Fruit fly (Drosophila melanogaster) whole organism, embryonic: ENCODE data around the gene Ppcs.

Experiments used
- Abd-B ChIP-seq: fragments of 200-800 bp; sonication (Bioruptor generic); optimal IDR thresholded peaks from 2 replicates; lab custom pipeline; 2018; ENCODE audit warnings: missing biosample characterization, mild to moderate bottlenecking, missing genetic modification characterization, moderate library complexity
- Atf-2 ChIP-seq: fragments of 200-800 bp; sonication (Bioruptor generic); optimal IDR thresholded peaks from 2 replicates; lab custom pipeline; 2016; ENCODE audit warnings: missing biosample characterization, missing genetic modification characterization
- Bteb2 ChIP-seq: fragments of 200-800 bp; sonication (Bioruptor generic); optimal IDR thresholded peaks from 2 replicates; lab custom pipeline; 2016; ENCODE audit warnings: missing biosample characterization, missing genetic modification characterization
- CG10543 ChIP-seq: fragments of 200-800 bp; sonication (Bioruptor generic); optimal IDR thresholded peaks from 3 replicates; lab custom pipeline; 2017; ENCODE audit warnings: missing biosample characterization, mild to moderate bottlenecking, missing genetic modification characterization, moderate library complexity
- CG10565 ChIP-seq: fragments of 200-800 bp; sonication (Bioruptor generic); optimal IDR thresholded peaks from 3 replicates; lab custom pipeline; 2016; ENCODE audit warnings: missing biosample characterization, mild to moderate bottlenecking, missing genetic modification characterization
- CG11504 ChIP-seq: fragments of 200-800 bp; sonication (Bioruptor generic); optimal IDR thresholded peaks from 3 replicates; lab custom pipeline; 2019; ENCODE audit warnings: missing biosample characterization, mild to moderate bottlenecking, missing genetic modification characterization, moderate library complexity
- CG1233 ChIP-seq: fragments of 200-800 bp; sonication (Bioruptor generic); optimal IDR thresholded peaks from 4 replicates; lab custom pipeline; 2018; ENCODE audit warnings: missing biosample characterization, mild to moderate bottlenecking, missing genetic modification characterization
- CG12659 ChIP-seq: fragments of 200-800 bp; sonication (Bioruptor generic); optimal IDR thresholded peaks from 3 replicates; lab custom pipeline; 2017; ENCODE audit warnings: mild to moderate bottlenecking, missing biosample characterization, missing genetic modification reagents, missing genetic modification characterization
- CG14050 ChIP-seq: fragments of 200-800 bp; sonication (Bioruptor generic); IDR thresholded peaks from 3 replicates; pipeline ENCODE4 v1.3.6; 2022; ENCODE audit warnings: missing biosample characterization, missing genetic modification characterization
- CG14667 ChIP-seq: fragments of 200-800 bp; sonication (Bioruptor generic); IDR thresholded peaks from 2 replicates; pipeline ENCODE4 v1.3.6; 2022; ENCODE audit warnings: missing biosample characterization, missing genetic modification characterization
- CG17186 ChIP-seq: fragments of 200-800 bp; sonication (Bioruptor generic); optimal IDR thresholded peaks from 3 replicates; lab custom pipeline; 2017; ENCODE audit warnings: missing biosample characterization, missing genetic modification reagents, missing genetic modification characterization
- CG17328 ChIP-seq: fragments of 200-800 bp; sonication (Bioruptor generic); IDR thresholded peaks from 2 replicates; pipeline ENCODE4 v1.3.6; 2022; ENCODE audit warnings: missing biosample characterization, missing genetic modification characterization
- CG3281 ChIP-seq: fragments of 200-800 bp; sonication (Bioruptor generic); optimal IDR thresholded peaks from 3 replicates; lab custom pipeline; 2017; ENCODE audit warnings: missing biosample characterization, mild to moderate bottlenecking, missing genetic modification characterization
- CG33557 ChIP-seq: fragments of 200-800 bp; sonication (Bioruptor generic); optimal IDR thresholded peaks from 2 replicates; lab custom pipeline; 2019; ENCODE audit warnings: missing biosample characterization, mild to moderate bottlenecking, missing genetic modification characterization, moderate library complexity
- CG43689 ChIP-seq: fragments of 200-800 bp; sonication (Bioruptor generic); IDR thresholded peaks from 2 replicates; pipeline ENCODE4 v1.3.6; 2022; ENCODE audit warnings: missing biosample characterization, missing genetic modification characterization
- CG6683 ChIP-seq: fragments of 200-800 bp; sonication (Bioruptor generic); optimal IDR thresholded peaks from 2 replicates; lab custom pipeline; 2017; ENCODE audit warnings: missing biosample characterization, mild to moderate bottlenecking, missing genetic modification characterization, missing genetic modification reagents
- CG7745 ChIP-seq: fragments of 200-800 bp; sonication (Bioruptor generic); optimal IDR thresholded peaks from 2 replicates; lab custom pipeline; 2018; ENCODE audit warnings: missing biosample characterization, mild to moderate bottlenecking, missing genetic modification characterization, moderate library complexity
- CG7839 ChIP-seq: fragments of 200-800 bp; sonication (Bioruptor generic); optimal IDR thresholded peaks from 3 replicates; lab custom pipeline; 2018; ENCODE audit warnings: missing biosample characterization, mild to moderate bottlenecking, missing genetic modification characterization, moderate library complexity
- CG8944 ChIP-seq: fragments of 200-800 bp; sonication (Bioruptor generic); optimal IDR thresholded peaks from 3 replicates; lab custom pipeline; 2016; ENCODE audit warnings: missing biosample characterization, missing genetic modification characterization
- CG9215 ChIP-seq: fragments of 200-800 bp; sonication (Bioruptor generic); IDR thresholded peaks from 2 replicates; pipeline ENCODE4 v1.3.6; 2022; ENCODE audit warnings: missing biosample characterization, missing genetic modification characterization
- CG9727 ChIP-seq: fragments of 200-800 bp; sonication (Bioruptor generic); optimal IDR thresholded peaks from 3 replicates; lab custom pipeline; 2017; ENCODE audit warnings: missing biosample characterization, mild to moderate bottlenecking, missing genetic modification characterization
- Dbx ChIP-seq: fragments of 200-800 bp; sonication (Bioruptor generic); IDR thresholded peaks from 3 replicates; pipeline ENCODE4 v1.3.6; 2022; ENCODE audit warnings: missing biosample characterization, missing genetic modification characterization
- Dek ChIP-seq: fragments of 200-800 bp; sonication (Bioruptor generic); optimal IDR thresholded peaks from 3 replicates; lab custom pipeline; 2019; ENCODE audit warnings: missing biosample characterization, mild to moderate bottlenecking, missing genetic modification characterization, moderate library complexity
- Dp ChIP-seq: fragments of 200-800 bp; sonication (Bioruptor generic); optimal IDR thresholded peaks from 2 replicates; lab custom pipeline; 2018; ENCODE audit warnings: missing biosample characterization, mild to moderate bottlenecking, missing genetic modification characterization, moderate library complexity
- Eip74EF ChIP-seq, 2 experiments: fragments of 200-800 bp in 1 of 2; fragments of >200 bp in 1 of 2; sonication (Bioruptor generic) in 1 of 2; optimal IDR thresholded peaks; 2 replicates each; lab custom pipeline; 2017 to 2019; ENCODE audit warnings: missing biosample characterization in 2 of 2, missing genetic modification characterization in 2 of 2, mild to moderate bottlenecking in 1 of 2, moderate library complexity in 1 of 2
- HmgZ ChIP-seq: fragments of 200-800 bp; sonication (Bioruptor generic); optimal IDR thresholded peaks from 2 replicates; lab custom pipeline; 2018; ENCODE audit warnings: missing biosample characterization, mild to moderate bottlenecking, missing genetic modification characterization
- Hsf ChIP-seq: fragments of 200-800 bp; sonication (Bioruptor generic); optimal IDR thresholded peaks from 3 replicates; lab custom pipeline; 2016; ENCODE audit warnings: missing biosample characterization, missing genetic modification characterization
- Kr ChIP-seq: fragments of 200-800 bp; sonication (Bioruptor generic); optimal IDR thresholded peaks from 2 replicates; lab custom pipeline; 2017; ENCODE audit warnings: missing biosample characterization, mild to moderate bottlenecking, missing genetic modification characterization
- Lim3 ChIP-seq: fragments of 200-800 bp; sonication (Bioruptor generic); IDR thresholded peaks from 2 replicates; pipeline ENCODE4 v1.3.6; 2022; ENCODE audit warnings: missing biosample characterization, missing genetic modification characterization
- Oli ChIP-seq: fragments of 200-800 bp; sonication (Bioruptor generic); optimal IDR thresholded peaks from 2 replicates; lab custom pipeline; 2018; ENCODE audit warnings: missing biosample characterization, mild to moderate bottlenecking, missing genetic modification characterization, moderate library complexity
- PHDP ChIP-seq: fragments of 200-800 bp; sonication (Bioruptor generic); optimal IDR thresholded peaks from 3 replicates; lab custom pipeline; 2018; ENCODE audit warnings: missing biosample characterization, mild to moderate bottlenecking, missing genetic modification characterization, moderate library complexity
- Vsx1 ChIP-seq: fragments of 200-800 bp; sonication (Bioruptor generic); optimal IDR thresholded peaks from 2 replicates; lab custom pipeline; 2017; ENCODE audit warnings: missing biosample characterization, mild to moderate bottlenecking, missing genetic modification characterization, missing genetic modification reagents
- az2 ChIP-seq: fragments of 200-800 bp; sonication (Bioruptor generic); optimal IDR thresholded peaks from 3 replicates; lab custom pipeline; 2016; ENCODE audit warnings: missing biosample characterization, missing genetic modification characterization
- bigmax ChIP-seq: fragments of 200-800 bp; sonication (Bioruptor generic); optimal IDR thresholded peaks from 2 replicates; lab custom pipeline; 2018; ENCODE audit warnings: missing biosample characterization, mild to moderate bottlenecking, missing genetic modification characterization
- cg ChIP-seq: fragments of 200-800 bp; sonication (Bioruptor generic); optimal IDR thresholded peaks from 3 replicates; lab custom pipeline; 2019; ENCODE audit warnings: missing biosample characterization, mild to moderate bottlenecking, missing genetic modification characterization, moderate library complexity
- dpn ChIP-seq, 2 experiments: fragments of 200-800 bp; sonication (Bioruptor generic); optimal IDR thresholded peaks; 3 replicates each; lab custom pipeline; 2016; ENCODE audit warnings: missing biosample characterization in 2 of 2, missing genetic modification characterization in 2 of 2
- fd102C ChIP-seq: fragments of 200-800 bp; sonication (Bioruptor generic); optimal IDR thresholded peaks from 2 replicates; lab custom pipeline; 2018; ENCODE audit warnings: missing biosample characterization, mild to moderate bottlenecking, missing genetic modification characterization, moderate library complexity
- fd64A ChIP-seq: fragments of 200-800 bp; sonication (Bioruptor generic); optimal IDR thresholded peaks from 3 replicates; lab custom pipeline; 2018; ENCODE audit warnings: missing biosample characterization, mild to moderate bottlenecking, missing genetic modification characterization
- ftz-f1 ChIP-seq: fragments of 200-800 bp; sonication (Bioruptor generic); optimal IDR thresholded peaks from 2 replicates; lab custom pipeline; 2016; ENCODE audit warnings: missing biosample characterization, missing genetic modification characterization
- hb ChIP-seq: fragments of 200-800 bp; sonication (Bioruptor generic); IDR thresholded peaks from 3 replicates; pipeline ENCODE4 v1.3.6; 2022; ENCODE audit warnings: missing biosample characterization, missing genetic modification characterization; ENCODE audit not compliant: partially characterized antibody
- insv ChIP-seq, 2 experiments: fragments of 200-800 bp; sonication (Bioruptor generic); optimal IDR thresholded peaks; 3 replicates each; lab custom pipeline; 2016 to 2018; ENCODE audit warnings: missing biosample characterization in 2 of 2, missing genetic modification characterization in 2 of 2
- jing ChIP-seq: fragments of 200-800 bp; sonication (Bioruptor generic); optimal IDR thresholded peaks from 2 replicates; lab custom pipeline; 2018; ENCODE audit warnings: missing biosample characterization, mild to moderate bottlenecking, missing genetic modification characterization
- lov ChIP-seq, 2 experiments: fragments of 200-800 bp in 1 of 2; fragments of >200 bp in 1 of 2; sonication (Bioruptor generic) in 1 of 2; IDR thresholded peaks in 1 of 2; optimal IDR thresholded peaks in 1 of 2; 2 replicates in 1 of 2; 3 replicates in 1 of 2; pipeline versions ENCODE4 v1.3.6 to Lab custom; 2017 to 2022; ENCODE audit warnings: missing biosample characterization in 1 of 2, missing genetic modification characterization in 1 of 2
- mirr ChIP-seq: fragments of 200-800 bp; sonication (Bioruptor generic); optimal IDR thresholded peaks from 3 replicates; lab custom pipeline; 2018; ENCODE audit warnings: missing biosample characterization, mild to moderate bottlenecking, missing genetic modification characterization
- nau ChIP-seq: fragments of 200-800 bp; sonication (Bioruptor generic); optimal IDR thresholded peaks from 3 replicates; lab custom pipeline; 2017; ENCODE audit warnings: missing biosample characterization, mild to moderate bottlenecking, missing genetic modification characterization, missing genetic modification reagents
- schlank ChIP-seq: fragments of 200-800 bp; sonication (Bioruptor generic); optimal IDR thresholded peaks from 2 replicates; lab custom pipeline; 2018; ENCODE audit warnings: missing biosample characterization, mild to moderate bottlenecking, missing genetic modification characterization
- sisA ChIP-seq: fragments of 200-800 bp; sonication (Bioruptor generic); IDR thresholded peaks from 2 replicates; pipeline ENCODE4 v1.3.6; 2022; ENCODE audit warnings: missing biosample characterization, missing genetic modification characterization
- sqz ChIP-seq: fragments of 200-800 bp; sonication (Bioruptor generic); optimal IDR thresholded peaks from 3 replicates; lab custom pipeline; 2018; ENCODE audit warnings: missing biosample characterization, mild to moderate bottlenecking, missing genetic modification characterization
- wek ChIP-seq: fragments of 200-800 bp; sonication (Bioruptor generic); optimal IDR thresholded peaks from 3 replicates; lab custom pipeline; 2018; ENCODE audit warnings: missing biosample characterization, mild to moderate bottlenecking, missing genetic modification characterization, moderate library complexity

Gene Ppcs

DNA sequence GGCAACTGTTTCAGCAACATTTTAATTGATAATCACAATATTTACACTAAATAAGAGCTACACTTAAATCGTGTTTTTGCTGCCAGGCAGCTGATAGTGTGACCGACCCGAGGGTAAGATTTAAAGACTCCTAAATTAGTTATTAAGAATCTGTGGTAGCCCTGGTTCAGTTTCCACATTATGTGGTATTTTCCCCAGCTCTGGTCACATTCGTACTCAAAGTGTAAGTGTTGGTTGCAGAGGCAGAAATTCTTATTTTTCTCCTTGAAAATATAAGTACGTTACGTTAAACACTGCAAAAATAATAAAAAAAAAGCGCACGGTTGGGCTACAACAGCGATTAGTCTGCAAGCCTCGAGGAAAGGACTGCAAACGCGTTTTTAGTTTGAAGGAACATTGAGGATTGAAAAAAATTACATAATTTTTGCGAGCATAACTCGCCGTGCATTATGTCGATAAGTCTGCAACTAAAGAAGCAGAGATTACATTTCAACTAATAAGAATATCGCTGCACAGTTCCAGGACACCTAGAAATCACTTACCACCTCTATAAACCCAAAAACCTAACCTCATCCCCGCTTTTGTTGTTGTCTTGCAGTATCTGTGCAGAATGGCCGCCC, 52.8 kb downstream of the Ppcs start, which contains the start of the genes mRpL55 and ATPsynD (continued):
- TF ChIP-seq lov (optimal IDR thresholded peaks at IDR 0.05; lab: Kevin White, UChicago) (no peak), lov (GFP tag; IDR thresholded peaks at IDR 0.05; lab: Robert Waterston, UW) (no peak), CG10543 (GFP tag; lab: Kevin White, UChicago) (no peak), CG17186 (GFP tag; lab: Kevin White, UChicago) (no peak), Hsf (GFP tag; lab: Kevin White, UChicago) (no peak), wek (GFP tag; lab: Kevin White, UChicago) (no peak), CG7745 (tag; lab: Kevin White, UChicago) (no peak), fd102C (no peak), fd64A (GFP tag; lab: Kevin White, UChicago) (no peak), CG14667 (GFP tag; lab: Robert Waterston, UW) (no peak), CG8944 (GFP tag; lab: Kevin White, UChicago) (no peak), CG33557 (GFP tag; lab: Kevin White, UChicago) (peak; percentile 9), HmgZ (tag; lab: Kevin White, UChicago) (peak; percentile 50), Dp (GFP tag; lab: Kevin White, UChicago) (peak; percentile 38), az2 (GFP tag; lab: Kevin White, UChicago) (no peak), CG7839 (tag; lab: Kevin White, UChicago) (no peak), CG9215 (GFP tag; lab: Robert Waterston, UW) (no peak), CG1233 (GFP tag; lab: Kevin White, UChicago) (no peak), mirr (GFP tag; lab: Kevin White, UChicago) (no peak), schlank (tag; lab: Kevin White, UChicago) (no peak), bigmax (peak; percentile 56), Dbx (GFP tag; lab: Robert Waterston, UW) (no peak), ftz-f1 (GFP tag; lab: Kevin White, UChicago) (peak; percentile 56), CG43689 (GFP tag; lab: Robert Waterston, UW) (no peak), jing (GFP tag; lab: Kevin White, UChicago) (no peak), Atf-2 (no peak), Bteb2 (no peak), insv (GFP tag; optimal IDR thresholded peaks at IDR 0.05; lab: Kevin White, UChicago) (no peak), Abd-B (GFP tag; lab: Kevin White, UChicago) (peak; percentile 27), CG12659 (GFP tag; lab: Kevin White, UChicago) (peak; percentile 53), CG6683 (no peak), CG9727 (GFP tag; lab: Kevin White, UChicago) (no peak), CG17328 (GFP tag; lab: Robert Waterston, UW) (0 out of 2 replicates have a peak, but pooled peaks have one; percentile 18), cg (no peak), CG14050 (GFP tag; lab: Robert Waterston, UW) (no peak), nau (no peak), Dek (tag; lab: Kevin White, UChicago) (no peak), sqz (GFP tag; lab: Kevin White, UChicago) (no peak), hb (GFP tag; lab: Robert Waterston, UW) (no peak), CG10565 (GFP tag; lab: Kevin White, UChicago) (no peak), sisA (GFP tag; lab: Robert Waterston, UW) (no peak), CG11504 (peak; percentile 38), Lim3 (GFP tag; lab: Robert Waterston, UW) (no peak), Eip74EF (GFP tag; optimal IDR thresholded peaks at IDR 0.05; lab: Kevin White, UChicago) (no peak), Oli (no peak), Kr (GFP tag; lab: Kevin White, UChicago) (no peak), Vsx1 (GFP tag; lab: Kevin White, UChicago) (peak; percentile 56), dpn (GFP tag; optimal IDR thresholded peaks at IDR 0.05; lab: Kevin White, UChicago) (peak in 1 of 2 experiments; percentile 14), CG3281 (GFP tag; lab: Kevin White, UChicago) (peak; percentile 9), PHDP (peak; percentile 3)
